Worm (Caenorhabditis elegans) whole organism, L3 larva: ENCODE data around the gene K09D9.1.

ENCODE experiments used
- R02D3.7 ChIP-seq: fragments of 150-350 bp; optimal IDR thresholded peaks from 2 replicates; lab custom pipeline; 2014; ENCODE audit warnings: missing biosample characterization, missing genetic modification characterization
- ZK546.5 ChIP-seq: sonication (generic microtip); optimal IDR thresholded peaks from 2 replicates; lab custom pipeline; 2017; ENCODE audit warnings: missing biosample characterization, missing genetic modification characterization
- ama-1 ChIP-seq: fragments of 150-350 bp; optimal IDR thresholded peaks from 2 replicates; lab custom pipeline; 2018
- ceh-16 ChIP-seq: sonication (generic microtip); optimal IDR thresholded peaks from 2 replicates; lab custom pipeline; 2017; ENCODE audit warnings: missing biosample characterization, missing genetic modification characterization
- ceh-28 ChIP-seq: fragments of 150-350 bp; optimal IDR thresholded peaks from 2 replicates; lab custom pipeline; 2014; ENCODE audit warnings: missing biosample characterization, missing genetic modification reagents, missing genetic modification characterization
- ceh-9 ChIP-seq: sonication (generic microtip); optimal IDR thresholded peaks from 2 replicates; lab custom pipeline; 2018; ENCODE audit warnings: missing biosample characterization, missing genetic modification characterization
- daf-12 ChIP-seq: fragments of 150-350 bp; optimal IDR thresholded peaks from 2 replicates; lab custom pipeline; 2014; ENCODE audit warnings: missing biosample characterization, missing genetic modification reagents, missing genetic modification characterization
- egl-27 ChIP-seq: sonication (generic microtip); optimal IDR thresholded peaks from 4 replicates; lab custom pipeline; 2017; ENCODE audit warnings: missing biosample characterization, missing genetic modification reagents, missing genetic modification characterization
- elt-3 ChIP-seq, 3 experiments: fragments of 150-350 bp in 1 of 3; sonication (generic microtip) in 2 of 3; optimal IDR thresholded peaks; 2 replicates in 2 of 3; 4 replicates in 1 of 3; lab custom pipeline; 2014 to 2017; ENCODE audit warnings: missing biosample characterization in 3 of 3, missing genetic modification characterization in 3 of 3
- fkh-10 ChIP-seq: sonication (generic microtip); optimal IDR thresholded peaks from 2 replicates; lab custom pipeline; 2017; ENCODE audit warnings: missing biosample characterization, missing genetic modification reagents, missing genetic modification characterization
- fos-1 ChIP-seq: fragments of 150-350 bp; optimal IDR thresholded peaks from 2 replicates; lab custom pipeline; 2014; ENCODE audit warnings: missing biosample characterization, missing genetic modification characterization
- hmg-11 ChIP-seq: sonication (generic microtip); optimal IDR thresholded peaks from 2 replicates; lab custom pipeline; 2016; ENCODE audit warnings: missing genetic modification characterization, missing compliant biosample characterization
- jun-1 ChIP-seq: fragments of 150-350 bp; optimal IDR thresholded peaks from 2 replicates; lab custom pipeline; 2014; ENCODE audit warnings: missing biosample characterization, missing genetic modification reagents, missing genetic modification characterization
- lin-15B ChIP-seq: fragments of 150-350 bp; optimal IDR thresholded peaks from 2 replicates; lab custom pipeline; 2014; ENCODE audit warnings: missing biosample characterization, missing genetic modification characterization
- lin-39 ChIP-seq: fragments of 150-350 bp; optimal IDR thresholded peaks from 2 replicates; lab custom pipeline; 2018; ENCODE audit warnings: missing biosample characterization, missing genetic modification reagents, missing genetic modification characterization
- lsy-12 ChIP-seq: sonication (generic microtip); optimal IDR thresholded peaks from 2 replicates; lab custom pipeline; 2016; ENCODE audit warnings: mild to moderate bottlenecking, missing genetic modification characterization, missing compliant biosample characterization
- mdl-1 ChIP-seq: fragments of 150-350 bp; optimal IDR thresholded peaks from 2 replicates; lab custom pipeline; 2014; ENCODE audit warnings: missing biosample characterization, missing genetic modification characterization
- mml-1 ChIP-seq: fragments of 150-350 bp; sonication (generic microtip); optimal IDR thresholded peaks from 3 replicates; lab custom pipeline; 2014; ENCODE audit warnings: missing biosample characterization, missing genetic modification characterization
- nfya-1 ChIP-seq: sonication (generic microtip); optimal IDR thresholded peaks from 2 replicates; lab custom pipeline; 2017; ENCODE audit warnings: missing genetic modification characterization, mild to moderate bottlenecking, missing compliant biosample characterization, antibody characterized with exemption, moderate library complexity; ENCODE audit not compliant: insufficient read depth
- nhr-12 ChIP-seq: fragments of 150-350 bp; optimal IDR thresholded peaks from 2 replicates; lab custom pipeline; 2014; ENCODE audit warnings: missing biosample characterization, missing genetic modification characterization
- nhr-23 ChIP-seq: fragments of 150-350 bp; optimal IDR thresholded peaks from 2 replicates; lab custom pipeline; 2014; ENCODE audit warnings: missing biosample characterization, missing genetic modification reagents, missing genetic modification characterization
- nhr-237 ChIP-seq: fragments of 150-350 bp; optimal IDR thresholded peaks from 2 replicates; lab custom pipeline; 2014; ENCODE audit warnings: missing biosample characterization, missing genetic modification characterization
- nhr-25 ChIP-seq: sonication (generic microtip); optimal IDR thresholded peaks from 2 replicates; lab custom pipeline; 2017; ENCODE audit warnings: missing biosample characterization, missing genetic modification characterization
- nhr-28 ChIP-seq: fragments of 150-350 bp; optimal IDR thresholded peaks from 2 replicates; lab custom pipeline; 2014; ENCODE audit warnings: missing biosample characterization, missing genetic modification characterization
- nhr-43 ChIP-seq: sonication (generic microtip); optimal IDR thresholded peaks from 2 replicates; lab custom pipeline; 2016; ENCODE audit warnings: mild to moderate bottlenecking, missing genetic modification characterization, missing compliant biosample characterization; ENCODE audit not compliant: poor library complexity, severe bottlenecking
- nhr-67 ChIP-seq: fragments of 150-350 bp; optimal IDR thresholded peaks from 2 replicates; lab custom pipeline; 2014; ENCODE audit warnings: missing biosample characterization, missing genetic modification characterization
- nhr-77 ChIP-seq: fragments of 150-350 bp; optimal IDR thresholded peaks from 2 replicates; lab custom pipeline; 2014; ENCODE audit warnings: missing biosample characterization, missing genetic modification characterization
- pha-4 ChIP-seq: fragments of 150-350 bp; optimal IDR thresholded peaks from 2 replicates; lab custom pipeline; 2014; ENCODE audit warnings: missing biosample characterization, missing genetic modification reagents, missing genetic modification characterization
- pqm-1 ChIP-seq: fragments of 150-350 bp; optimal IDR thresholded peaks from 2 replicates; lab custom pipeline; 2017; ENCODE audit warnings: missing biosample characterization, missing genetic modification characterization, inconsistent platforms
- sea-2 ChIP-seq: fragments of 150-350 bp; sonication (generic microtip); optimal IDR thresholded peaks from 4 replicates; lab custom pipeline; 2014; ENCODE audit warnings: missing biosample characterization, missing genetic modification reagents, missing genetic modification characterization
- skn-1 ChIP-seq: fragments of 150-350 bp; optimal IDR thresholded peaks from 2 replicates; lab custom pipeline; 2014; ENCODE audit warnings: missing biosample characterization, missing genetic modification characterization
- snpc-4 ChIP-seq: fragments of 150-350 bp; optimal IDR thresholded peaks from 2 replicates; lab custom pipeline; 2014; ENCODE audit warnings: missing biosample characterization, missing genetic modification characterization
- tbx-2 ChIP-seq: sonication (generic microtip); optimal IDR thresholded peaks from 2 replicates; lab custom pipeline; 2016; ENCODE audit warnings: mild to moderate bottlenecking, missing genetic modification characterization, missing compliant biosample characterization
- unc-39 ChIP-seq: sonication (generic microtip); optimal IDR thresholded peaks from 4 replicates; lab custom pipeline; 2017; ENCODE audit warnings: missing biosample characterization, missing genetic modification characterization
- unc-62 ChIP-seq: fragments of 150-350 bp; sonication (generic microtip); optimal IDR thresholded peaks from 4 replicates; lab custom pipeline; 2014; ENCODE audit warnings: missing biosample characterization, missing genetic modification reagents, missing genetic modification characterization
- zag-1 ChIP-seq: fragments of 150-350 bp; optimal IDR thresholded peaks from 2 replicates; lab custom pipeline; 2014; ENCODE audit warnings: missing biosample characterization, missing genetic modification characterization
- ztf-11 ChIP-seq: fragments of 150-350 bp; optimal IDR thresholded peaks from 2 replicates; lab custom pipeline; 2014; ENCODE audit warnings: missing biosample characterization, missing genetic modification characterization
- ztf-4 ChIP-seq: fragments of 150-350 bp; optimal IDR thresholded peaks from 2 replicates; lab custom pipeline; 2014; ENCODE audit warnings: missing biosample characterization, missing genetic modification characterization

Gene K09D9.1

ce11 chrV:4038110-4038509, 13.3 kb downstream of the K09D9.1 start, which contains the start of gene C49G7.12:
Gene C49G7.12 (plus strand): TSS chrV:4038410.
- TF ChIP-seq sea-2 (GFP tag; lab: Kevin White, UChicago) (no peak), nhr-77 (no peak), nhr-237 (no peak), fkh-10 (GFP tag; lab: Kevin White, UChicago) (no peak), unc-39 (no peak), R02D3.7 (tag; lab: Kevin White, UChicago) (no peak), snpc-4 (no peak), nhr-43 (tag; lab: Kevin White, UChicago) (no peak), skn-1 (tag; lab: Kevin White, UChicago) (no peak), ceh-9 (tag; lab: Kevin White, UChicago) (no peak), nhr-28 (no peak), lin-39 (tag; lab: Kevin White, UChicago) (no peak), pqm-1 (no peak), egl-27 (tag; lab: Kevin White, UChicago) (no peak)
- TF ChIP-seq, all 47 proteins: peak for 0

ce11 chrV:4038557-4038956, 13.7 kb downstream of the K09D9.1 start:
- TF ChIP-seq hmg-11 (tag; lab: Kevin White, UChicago) (no peak), nhr-25 (tag; lab: Kevin White, UChicago) (no peak), ceh-9 (tag; lab: Kevin White, UChicago) (no peak), lin-39 (tag; lab: Kevin White, UChicago) (no peak), pqm-1 (no peak), ceh-28 (tag; lab: Kevin White, UChicago) (no peak), unc-62 (GFP tag; lab: Kevin White, UChicago) (no peak), skn-1 (tag; lab: Kevin White, UChicago) (no peak), elt-3 (tag; optimal IDR thresholded peaks at IDR 0.05; lab: Kevin White, UChicago) (no peak), mdl-1 (tag; lab: Kevin White, UChicago) (no peak), nfya-1 (tag; lab: Kevin White, UChicago) (no peak)

- no peak for TF ChIP-seq hmg-11 (tag; lab: Kevin White, UChicago)
- no peak for TF ChIP-seq nhr-12
- TF ChIP-seq nhr-67 (tag; lab: Kevin White, UChicago): no peak
- no peak for TF ChIP-seq pha-4 (tag; lab: Kevin White, UChicago)
- TF ChIP-seq ceh-9 (tag; lab: Kevin White, UChicago): no peak
- TF ChIP-seq lin-15B: no peak
- TF ChIP-seq elt-3 (tag; optimal IDR thresholded peaks at IDR 0.05; lab: Kevin White, UChicago): no peak
- no peak for TF ChIP-seq ceh-16 (tag; lab: Kevin White, UChicago)
- no peak for TF ChIP-seq sea-2 (GFP tag; lab: Kevin White, UChicago)
- TF ChIP-seq zag-1 (tag; lab: Kevin White, UChicago): no peak
- TF ChIP-seq nfya-1 (tag; lab: Kevin White, UChicago): no peak
- no peak for TF ChIP-seq lin-39 (tag; lab: Kevin White, UChicago)
- no peak for TF ChIP-seq ceh-28 (tag; lab: Kevin White, UChicago)
These were observed 17.1 kb downstream of the K09D9.1 start, which contains the start of the genes C49G7.10 and irg-2 for ce11 chrV:4041853-4042424. Gene C49G7.10 (minus strand): TSS chrV:4042021. Gene irg-2 (plus strand): TSS chrV:4042181.

- TF ChIP-seq nhr-43 (tag; lab: Kevin White, UChicago) (no peak), ceh-16 (tag; lab: Kevin White, UChicago) (no peak), skn-1 (tag; lab: Kevin White, UChicago) (no peak), mml-1 (no peak), fos-1 (no peak), sea-2 (GFP tag; lab: Kevin White, UChicago) (no peak), nhr-77 (no peak), zag-1 (tag; lab: Kevin White, UChicago) (no peak)
These were observed 18.8 kb downstream of the K09D9.1 start, which contains the start of gene phat-3 for ce11 chrV:4043632-4044031. Gene phat-3 (plus strand): TSS chrV:4043932.

ce11 chrV:4046122-4046521, 21.3 kb downstream of the K09D9.1 start, which contains the start of gene phat-7:
Gene phat-7 (plus strand): TSS chrV:4046422.
- TF ChIP-seq ztf-4 (no peak), snpc-4 (no peak), sea-2 (GFP tag; lab: Kevin White, UChicago) (no peak), ZK546.5 (tag; lab: Kevin White, UChicago) (no peak), pha-4 (tag; lab: Kevin White, UChicago) (no peak), nhr-25 (tag; lab: Kevin White, UChicago) (no peak), pqm-1 (no peak), tbx-2 (tag; lab: Kevin White, UChicago) (no peak), daf-12 (no peak), mdl-1 (tag; lab: Kevin White, UChicago) (no peak), nhr-43 (tag; lab: Kevin White, UChicago) (no peak), zag-1 (tag; lab: Kevin White, UChicago) (no peak), nhr-23 (tag; lab: Kevin White, UChicago) (no peak), lsy-12 (tag; lab: Kevin White, UChicago) (no peak), ceh-16 (tag; lab: Kevin White, UChicago) (no peak), ama-1 (lab: Kevin White, UChicago) (no peak), jun-1 (no peak), ztf-11 (tag; lab: Kevin White, UChicago) (no peak)
